Fruit fly (Drosophila melanogaster): ENCODE results near the gene Atg4a.

- TF ChIP-seq CG5204 (GFP tag; optimal IDR thresholded peaks at IDR 0.05) (no peak), Crg-1 (GFP tag; optimal IDR thresholded peaks at IDR 0.05) (no peak)
Measured at dm6 chr2L:1048846-1049245, 31.9 kb upstream of the Atg4a start.
